Fruit fly (Drosophila melanogaster): Measurements from ENCODE around the gene spen.

Gene spen

dm6 chr2L:171499-172250 is 12.8 kb downstream of the spen start (continued):
- no peak for TF ChIP-seq unpg (GFP tag; optimal IDR thresholded peaks at IDR 0.05)
- no peak for TF ChIP-seq Opbp (GFP tag; IDR thresholded peaks at IDR 0.05; ENCODE audit: partially characterized antibody)
- TF ChIP-seq CG12391 (tag; optimal IDR thresholded peaks at IDR 0.05) = no peak
- TF ChIP-seq C15 (GFP tag; IDR thresholded peaks at IDR 0.05) = no peak
- TF ChIP-seq CG12659 (GFP tag; optimal IDR thresholded peaks at IDR 0.05) = no peak
- TF ChIP-seq ssp (GFP tag; IDR thresholded peaks at IDR 0.05) = no peak
- no peak for TF ChIP-seq CG6175 (GFP tag; IDR thresholded peaks at IDR 0.05)
- TF ChIP-seq Blimp-1 (GFP tag; optimal IDR thresholded peaks at IDR 0.05) = no peak
- TF ChIP-seq scrt (GFP tag; optimal IDR thresholded peaks at IDR 0.05) = peak; percentile 4
- no peak for TF ChIP-seq CG10462 (GFP tag; optimal IDR thresholded peaks at IDR 0.05)
- TF ChIP-seq Elba2 (GFP tag; optimal IDR thresholded peaks at IDR 0.05) = no peak
- no peak for TF ChIP-seq ind (GFP tag; optimal IDR thresholded peaks at IDR 0.05)
- TF ChIP-seq sr (GFP tag; IDR thresholded peaks at IDR 0.05) = no peak
- no peak for TF ChIP-seq CG8089 (GFP tag; optimal IDR thresholded peaks at IDR 0.05)
- TF ChIP-seq fu2 (GFP tag; optimal IDR thresholded peaks at IDR 0.05) = no peak
- no peak for TF ChIP-seq CG11695 (GFP tag; IDR thresholded peaks at IDR 0.05)
- TF ChIP-seq Eip74EF (GFP tag; optimal IDR thresholded peaks at IDR 0.05) = peak in 1 of 2 experiments; percentile 15
- TF ChIP-seq CG14441 (GFP tag; IDR thresholded peaks at IDR 0.05) = no peak
- TF ChIP-seq Taf1 (GFP tag; IDR thresholded peaks at IDR 0.05) = no peak

dm6 chr2L:175727-176126 is 16.9 kb downstream of the spen start:
- TF ChIP-seq CG17568 (GFP tag; optimal IDR thresholded peaks at IDR 0.05) = no peak
- TF ChIP-seq CG12299 (tag; optimal IDR thresholded peaks at IDR 0.05) = no peak
- TF ChIP-seq CG2199 (GFP tag; IDR thresholded peaks at IDR 0.05) = 0 out of 3 replicates have a peak, but pooled peaks have one; percentile 48
- no peak for TF ChIP-seq vnd (GFP tag; IDR thresholded peaks at IDR 0.05; ENCODE audit: partially characterized antibody)
- peak; percentile 40 for TF ChIP-seq sens (GFP tag)
- no peak for TF ChIP-seq abd-A (tag; optimal IDR thresholded peaks at IDR 0.05)
- peak in 1 of 2 experiments; percentile 90 for TF ChIP-seq Eip74EF (GFP tag; optimal IDR thresholded peaks at IDR 0.05)

dm6 chr2L:179119-179518 is 20.3 kb downstream of the spen start:
- TF ChIP-seq Trl (optimal IDR thresholded peaks at IDR 0.05) (peak in 1 of 2 experiments; percentile 17), Trl (GFP tag; optimal IDR thresholded peaks at IDR 0.05) (no peak), abd-A (tag; optimal IDR thresholded peaks at IDR 0.05) (peak; percentile 35), Ets65A (GFP tag) (no peak), CG32767 (GFP tag; IDR thresholded peaks at IDR 0.05) (no peak), Dll (GFP tag; IDR thresholded peaks at IDR 0.05; ENCODE audit: partially characterized antibody) (no peak), Adf1 (GFP tag; IDR thresholded peaks at IDR 0.05) (0 out of 2 replicates have a peak, but pooled peaks have one; percentile 6), Pdp1 (GFP tag; optimal IDR thresholded peaks at IDR 0.05) (peak in 1 of 2 experiments; percentile 66), CG7271 (tag; optimal IDR thresholded peaks at IDR 0.05) (no peak), chinmo (GFP tag; IDR thresholded peaks at IDR 0.05; ENCODE audit: partially characterized antibody) (0 out of 4 replicates have a peak, but pooled peaks have one; percentile 64), Med (GFP tag) (peak; percentile 56), jumu (GFP tag; optimal IDR thresholded peaks at IDR 0.05) (no peak), pros (GFP tag; optimal IDR thresholded peaks at IDR 0.05) (peak; percentile 11), CG11504 (tag; optimal IDR thresholded peaks at IDR 0.05) (peak; percentile 24), CG4360 (GFP tag; IDR thresholded peaks at IDR 0.05) (peak; percentile 42), repo (GFP tag; optimal IDR thresholded peaks at IDR 0.05) (no peak), CG14965 (GFP tag; optimal IDR thresholded peaks at IDR 0.05; ENCODE audit: borderline replicate concordance) (no peak), nerfin-1 (tag; optimal IDR thresholded peaks at IDR 0.05) (peak; percentile 74)
